Worm (Caenorhabditis elegans): Measurements from ENCODE around the gene lin-36.

DNA sequence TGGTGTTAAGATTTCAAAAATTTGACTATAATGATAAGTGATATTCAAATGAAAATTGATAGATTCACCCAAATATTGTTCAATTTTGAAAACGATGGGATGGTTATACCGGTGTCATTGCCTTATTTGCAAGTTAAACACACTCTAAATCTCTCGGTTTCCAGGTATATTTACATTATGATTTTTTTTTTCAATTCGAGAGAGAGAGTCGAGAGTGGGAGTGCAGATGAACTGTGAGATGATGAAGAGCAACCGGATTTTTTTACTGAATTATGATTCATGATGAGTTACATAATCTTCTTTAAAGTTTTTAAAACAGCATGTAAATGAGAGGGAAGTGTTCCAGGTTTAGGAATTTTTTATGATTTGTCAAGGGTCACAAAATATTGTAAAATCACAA lies 12.9 kb upstream of the lin-36 start, which contains the start of gene F44B9.10:
- TF ChIP-seq tbx-11 (GFP tag; IDR thresholded peaks at IDR 0.05) (no peak), ama-1 (optimal IDR thresholded peaks at IDR 0.05) (no peak), hmbx-1 (tag; optimal IDR thresholded peaks at IDR 0.05) (no peak), ceh-36 (tag; optimal IDR thresholded peaks at IDR 0.05) (no peak), ets-7 (tag; optimal IDR thresholded peaks at IDR 0.05) (no peak), hmg-4 (GFP tag; optimal IDR thresholded peaks at IDR 0.05) (no peak)
